Fruit fly (Drosophila melanogaster) whole organism, prepupa: ENCODE data around the gene Arp10.

Source experiments
- CG10631 ChIP-seq: fragments of 200-800 bp; sonication (Bioruptor generic); optimal IDR thresholded peaks from 2 replicates; lab custom pipeline; 2016; ENCODE audit warnings: missing biosample characterization, missing genetic modification characterization
- CG34406 ChIP-seq: fragments of 200-800 bp; sonication (Bioruptor generic); optimal IDR thresholded peaks from 3 replicates; lab custom pipeline; 2016; ENCODE audit warnings: missing biosample characterization, missing genetic modification characterization
- CG6792 ChIP-seq: fragments of 200-800 bp; sonication (Bioruptor generic); optimal IDR thresholded peaks from 3 replicates; lab custom pipeline; 2016; ENCODE audit warnings: missing biosample characterization, missing genetic modification characterization
- Hr38 ChIP-seq: sonication (Bioruptor generic); optimal IDR thresholded peaks from 2 replicates; lab custom pipeline; 2016; ENCODE audit warnings: missing biosample characterization, missing genetic modification characterization
- OdsH ChIP-seq: fragments of 200-800 bp; sonication (Bioruptor generic); optimal IDR thresholded peaks from 3 replicates; lab custom pipeline; 2016; ENCODE audit warnings: missing biosample characterization, missing genetic modification characterization
- topi ChIP-seq: fragments of 200-800 bp; sonication (Bioruptor generic); optimal IDR thresholded peaks from 3 replicates; lab custom pipeline; 2016; ENCODE audit warnings: missing biosample characterization, missing genetic modification characterization

DNA sequence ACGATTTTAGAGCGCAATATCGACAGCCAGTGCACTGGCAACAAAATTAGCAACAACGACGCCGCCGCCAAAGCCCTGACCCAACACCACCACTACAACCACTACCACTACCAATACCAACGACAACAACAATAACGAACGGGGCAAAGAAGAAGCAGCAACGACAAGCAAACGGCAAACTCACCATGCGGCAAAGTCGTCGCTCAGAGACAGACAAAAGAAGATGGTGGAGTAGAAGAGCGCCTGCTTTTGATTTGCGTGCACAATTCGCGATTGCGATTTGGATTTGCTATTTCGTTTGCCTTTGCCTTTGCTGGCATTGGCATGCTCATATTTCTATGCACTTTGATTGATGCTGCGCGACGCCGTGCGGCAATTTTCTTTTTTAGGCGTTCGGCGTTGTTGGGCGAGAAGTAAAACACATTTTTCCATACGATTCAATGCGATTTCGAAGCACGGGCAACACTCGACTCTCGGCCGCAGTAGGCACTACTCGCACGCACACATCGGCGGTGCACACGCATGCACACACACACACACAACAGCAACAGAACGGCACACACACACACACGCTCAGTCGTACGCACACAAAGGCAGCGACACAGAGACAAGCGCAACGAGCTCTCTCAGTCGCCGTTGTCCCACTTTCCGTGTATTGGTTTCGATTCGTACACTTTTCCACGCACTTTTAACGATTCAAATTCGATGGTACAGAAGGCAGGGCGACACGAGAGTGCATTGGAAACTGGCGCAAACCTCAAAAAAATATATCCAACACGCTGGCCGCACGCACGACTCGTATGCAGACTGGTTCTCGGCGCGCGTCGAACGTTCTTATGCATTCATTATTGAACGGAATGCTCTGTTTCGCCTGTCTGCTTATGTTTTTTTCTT is 8.3 kb downstream of the Arp10 start:
- TF ChIP-seq CG34406 (GFP tag; lab: Kevin White, UChicago) (no peak), OdsH (no peak), CG6792 (GFP tag; lab: Kevin White, UChicago) (no peak), CG10631 (GFP tag; lab: Kevin White, UChicago) (no peak), Hr38 (no peak), topi (GFP tag; lab: Kevin White, UChicago) (no peak)
